Fruit fly (Drosophila melanogaster) whole organism, embryonic: ENCODE data around the gene ph-p.

ENCODE experiments used
- ATbp ChIP-seq: fragments of 200-800 bp; sonication (Bioruptor generic); optimal IDR thresholded peaks from 2 replicates; lab custom pipeline; 2017; ENCODE audit warnings: missing biosample characterization, mild to moderate bottlenecking, missing genetic modification characterization, missing genetic modification reagents
- Ada2b ChIP-seq: fragments of 200-800 bp; sonication (Bioruptor generic); IDR thresholded peaks from 2 replicates; pipeline ENCODE4 v1.3.6; 2022; ENCODE audit warnings: missing biosample characterization, missing genetic modification characterization
- CG12104 ChIP-seq: fragments of 200-800 bp; sonication (Bioruptor generic); optimal IDR thresholded peaks from 3 replicates; lab custom pipeline; 2016; ENCODE audit warnings: missing biosample characterization, missing genetic modification characterization
- CG12942 ChIP-seq: fragments of 200-800 bp; sonication (Bioruptor generic); optimal IDR thresholded peaks from 3 replicates; lab custom pipeline; 2016; ENCODE audit warnings: missing biosample characterization, missing genetic modification characterization
- CG1529 ChIP-seq: fragments of 200-800 bp; sonication (Bioruptor generic); optimal IDR thresholded peaks from 3 replicates; lab custom pipeline; 2018; ENCODE audit warnings: missing biosample characterization, missing genetic modification characterization
- CG1603 ChIP-seq: fragments of 200-800 bp; sonication (Bioruptor generic); optimal IDR thresholded peaks from 2 replicates; lab custom pipeline; 2019; ENCODE audit warnings: missing biosample characterization, mild to moderate bottlenecking, missing genetic modification characterization, moderate library complexity
- CG17359 ChIP-seq: fragments of 200-800 bp; sonication (Bioruptor generic); optimal IDR thresholded peaks from 3 replicates; lab custom pipeline; 2018; ENCODE audit warnings: missing biosample characterization, mild to moderate bottlenecking, missing genetic modification characterization, moderate library complexity
- CG32767 ChIP-seq: fragments of 200-800 bp; sonication (Bioruptor generic); IDR thresholded peaks from 2 replicates; pipeline ENCODE4 v1.3.6; 2022; ENCODE audit warnings: missing biosample characterization, missing genetic modification characterization
- CG6254 ChIP-seq: fragments of 200-800 bp; sonication (Bioruptor generic); optimal IDR thresholded peaks from 3 replicates; lab custom pipeline; 2017; ENCODE audit warnings: mild to moderate bottlenecking, missing biosample characterization, missing genetic modification reagents, missing genetic modification characterization
- CG7928 ChIP-seq: fragments of 200-800 bp; sonication (Bioruptor generic); optimal IDR thresholded peaks from 2 replicates; lab custom pipeline; 2017; ENCODE audit warnings: missing biosample characterization, mild to moderate bottlenecking, missing genetic modification characterization
- CG8944 ChIP-seq: fragments of 200-800 bp; sonication (Bioruptor generic); optimal IDR thresholded peaks from 3 replicates; lab custom pipeline; 2016; ENCODE audit warnings: missing biosample characterization, missing genetic modification characterization
- CkIIα-i1 ChIP-seq: fragments of 200-800 bp; sonication (Bioruptor generic); IDR thresholded peaks from 2 replicates; pipeline ENCODE4 v1.3.6; 2022; ENCODE audit warnings: missing biosample characterization, missing genetic modification characterization
- Drgx ChIP-seq: fragments of 200-800 bp; sonication (Bioruptor generic); IDR thresholded peaks from 2 replicates; pipeline ENCODE4 v1.3.6; 2022; ENCODE audit warnings: missing biosample characterization, missing genetic modification characterization
- ERR ChIP-seq: fragments of 200-800 bp; sonication (Bioruptor generic); optimal IDR thresholded peaks from 2 replicates; lab custom pipeline; 2016; ENCODE audit warnings: missing biosample characterization, missing genetic modification characterization
- Eip74EF ChIP-seq, 2 experiments: fragments of 200-800 bp in 1 of 2; fragments of >200 bp in 1 of 2; sonication (Bioruptor generic) in 1 of 2; optimal IDR thresholded peaks; 2 replicates each; lab custom pipeline; 2017 to 2019; ENCODE audit warnings: missing biosample characterization in 2 of 2, missing genetic modification characterization in 2 of 2, mild to moderate bottlenecking in 1 of 2, moderate library complexity in 1 of 2
- Gug ChIP-seq: fragments of 200-800 bp; sonication (Bioruptor generic); IDR thresholded peaks from 4 replicates; pipeline ENCODE4 v1.3.6; 2022; ENCODE audit warnings: missing biosample characterization, missing genetic modification characterization
- Hr51 ChIP-seq, 2 experiments: fragments of 200-800 bp; sonication (Bioruptor generic); optimal IDR thresholded peaks; 2 replicates in 1 of 2; 3 replicates in 1 of 2; lab custom pipeline; 2016 to 2018; ENCODE audit warnings: missing biosample characterization in 2 of 2, missing genetic modification characterization in 2 of 2, mild to moderate bottlenecking in 1 of 2, moderate library complexity in 1 of 2
- Hr78 ChIP-seq, 2 experiments: fragments of 200-800 bp in 1 of 2; fragments of >200 bp in 1 of 2; sonication (Bioruptor generic) in 1 of 2; optimal IDR thresholded peaks; 2 replicates each; lab custom pipeline; 2017 to 2019; ENCODE audit warnings: missing biosample characterization in 2 of 2, missing genetic modification characterization in 2 of 2, mild to moderate bottlenecking in 1 of 2, moderate library complexity in 1 of 2
- Hsf ChIP-seq: fragments of 200-800 bp; sonication (Bioruptor generic); optimal IDR thresholded peaks from 3 replicates; lab custom pipeline; 2016; ENCODE audit warnings: missing biosample characterization, missing genetic modification characterization
- MBD-R2 ChIP-seq: fragments of 200-800 bp; sonication (Bioruptor generic); IDR thresholded peaks from 2 replicates; pipeline ENCODE4 v1.3.6; 2022; ENCODE audit warnings: missing biosample characterization, missing genetic modification characterization
- Neu2 ChIP-seq: fragments of 200-800 bp; sonication (Bioruptor generic); optimal IDR thresholded peaks from 3 replicates; lab custom pipeline; 2016; ENCODE audit warnings: missing biosample characterization, missing genetic modification characterization, borderline replicate concordance
- NfI ChIP-seq: fragments of 200-800 bp; sonication (Bioruptor generic); optimal IDR thresholded peaks from 3 replicates; lab custom pipeline; 2018; ENCODE audit warnings: missing biosample characterization, mild to moderate bottlenecking, missing genetic modification characterization, moderate library complexity
- Oli ChIP-seq: fragments of 200-800 bp; sonication (Bioruptor generic); optimal IDR thresholded peaks from 2 replicates; lab custom pipeline; 2018; ENCODE audit warnings: missing biosample characterization, mild to moderate bottlenecking, missing genetic modification characterization, moderate library complexity
- Optix ChIP-seq: fragments of 200-800 bp; sonication (Bioruptor generic); IDR thresholded peaks from 3 replicates; pipeline ENCODE4 v1.3.6; 2022; ENCODE audit warnings: missing biosample characterization, missing genetic modification characterization
- ase ChIP-seq: fragments of 200-800 bp; sonication (Bioruptor generic); IDR thresholded peaks from 3 replicates; pipeline ENCODE4 v1.3.6; 2022; ENCODE audit warnings: missing biosample characterization, missing genetic modification characterization
- bcd ChIP-seq: fragments of 200-800 bp; sonication (Bioruptor generic); optimal IDR thresholded peaks from 2 replicates; lab custom pipeline; 2017; ENCODE audit warnings: missing biosample characterization, mild to moderate bottlenecking, missing genetic modification characterization
- cas ChIP-seq: fragments of 200-800 bp; sonication (Bioruptor generic); IDR thresholded peaks from 2 replicates; pipeline ENCODE4 v1.3.6; 2022; ENCODE audit warnings: missing biosample characterization, missing genetic modification characterization
- chn ChIP-seq: fragments of 200-800 bp; sonication (Bioruptor generic); optimal IDR thresholded peaks from 2 replicates; lab custom pipeline; 2016; ENCODE audit warnings: missing biosample characterization, missing genetic modification characterization
- dimm ChIP-seq: fragments of 200-800 bp; sonication (Bioruptor generic); IDR thresholded peaks from 2 replicates; pipeline ENCODE4 v1.3.6; 2022; ENCODE audit warnings: missing biosample characterization, missing genetic modification characterization
- dmrt11E ChIP-seq: fragments of 200-800 bp; sonication (Bioruptor generic); optimal IDR thresholded peaks from 3 replicates; lab custom pipeline; 2018; ENCODE audit warnings: missing biosample characterization, mild to moderate bottlenecking, missing genetic modification characterization, moderate library complexity
- dmrt99B ChIP-seq: fragments of 200-800 bp; sonication (Bioruptor generic); optimal IDR thresholded peaks from 2 replicates; lab custom pipeline; 2018; ENCODE audit warnings: missing biosample characterization, mild to moderate bottlenecking, missing genetic modification characterization, moderate library complexity
- ems ChIP-seq: fragments of 200-800 bp; sonication (Bioruptor generic); optimal IDR thresholded peaks from 3 replicates; lab custom pipeline; 2016; ENCODE audit warnings: missing biosample characterization, missing genetic modification characterization
- ewg ChIP-seq: fragments of 200-800 bp; sonication (Bioruptor generic); optimal IDR thresholded peaks from 3 replicates; lab custom pipeline; 2017; ENCODE audit warnings: mild to moderate bottlenecking, missing biosample characterization, missing genetic modification reagents, missing genetic modification characterization
- fd3F ChIP-seq: fragments of 200-800 bp; sonication (Bioruptor generic); optimal IDR thresholded peaks from 2 replicates; lab custom pipeline; 2018; ENCODE audit warnings: missing biosample characterization, mild to moderate bottlenecking, missing genetic modification characterization, moderate library complexity
- ftz-f1 ChIP-seq: fragments of 200-800 bp; sonication (Bioruptor generic); optimal IDR thresholded peaks from 2 replicates; lab custom pipeline; 2016; ENCODE audit warnings: missing biosample characterization, missing genetic modification characterization
- gem ChIP-seq: fragments of 200-800 bp; sonication (Bioruptor generic); optimal IDR thresholded peaks from 2 replicates; lab custom pipeline; 2019; ENCODE audit warnings: missing biosample characterization, mild to moderate bottlenecking, missing genetic modification characterization, moderate library complexity
- ken ChIP-seq: fragments of 200-800 bp; sonication (Bioruptor generic); IDR thresholded peaks from 3 replicates; pipeline ENCODE4 v1.3.6; 2022; ENCODE audit warnings: missing biosample characterization, missing genetic modification characterization
- pnt ChIP-seq: fragments of 200-800 bp; sonication (Bioruptor generic); optimal IDR thresholded peaks from 3 replicates; lab custom pipeline; 2016; ENCODE audit warnings: missing biosample characterization, missing genetic modification characterization
- prd ChIP-seq, 3 experiments: fragments of >200 bp in 2 of 3; fragments of 200-800 bp in 1 of 3; sonication (Bioruptor generic) in 1 of 3; optimal IDR thresholded peaks in 2 of 3; IDR thresholded peaks in 1 of 3; 2 replicates in 2 of 3; 3 replicates in 1 of 3; pipeline versions ENCODE4 v1.3.6 to Lab custom; 2017 to 2022; ENCODE audit warnings: missing biosample characterization in 1 of 3, missing genetic modification characterization in 1 of 3
- pros ChIP-seq: fragments of 200-800 bp; sonication (Bioruptor generic); optimal IDR thresholded peaks from 3 replicates; lab custom pipeline; 2019; ENCODE audit warnings: missing biosample characterization, mild to moderate bottlenecking, missing genetic modification characterization, moderate library complexity
- ranshi ChIP-seq: fragments of 200-800 bp; sonication (Bioruptor generic); IDR thresholded peaks from 2 replicates; pipeline ENCODE4 v1.3.6; 2022; ENCODE audit warnings: missing biosample characterization, missing genetic modification characterization
- sc ChIP-seq, 3 experiments: fragments of >200 bp in 2 of 3; fragments of 200-800 bp in 1 of 3; sonication (Bioruptor generic) in 1 of 3; optimal IDR thresholded peaks; 2 replicates in 2 of 3; 3 replicates in 1 of 3; lab custom pipeline; 2017; ENCODE audit warnings: mild to moderate bottlenecking in 1 of 3, missing biosample characterization in 1 of 3, missing genetic modification characterization in 1 of 3, missing genetic modification reagents in 1 of 3
- tgo ChIP-seq: fragments of 200-800 bp; sonication (Bioruptor generic); IDR thresholded peaks from 3 replicates; pipeline ENCODE4 v1.3.6; 2022; ENCODE audit warnings: missing biosample characterization, missing genetic modification characterization
- zfh1 ChIP-seq: fragments of 200-800 bp; sonication (Bioruptor generic); IDR thresholded peaks from 3 replicates; pipeline ENCODE4 v1.3.6; 2022; ENCODE audit warnings: missing biosample characterization, missing genetic modification characterization

ph-p gene

dm6 chrX:2166129-2166528 is 28.0 kb upstream of the ph-p start (continued):
- TF ChIP-seq tgo (GFP tag; lab: Robert Waterston, UW) (0 out of 3 replicates have a peak, but pooled peaks have one; percentile 26), CG1529 (GFP tag; lab: Kevin White, UChicago) (peak; percentile 17), ranshi (GFP tag; lab: Robert Waterston, UW) (peak; percentile 61; the same call in 1 of the 2 replicates), Hr51 (GFP tag; optimal IDR thresholded peaks at IDR 0.05; lab: Kevin White, UChicago) (peak in 1 of 2 experiments; percentile 36), Neu2 (GFP tag; lab: Kevin White, UChicago) (no peak), Optix (GFP tag; lab: Robert Waterston, UW) (peak; percentile 65; the same call in 2 of the 3 replicates), Gug (GFP tag; lab: Robert Waterston, UW) (peak; percentile 59; the same call in 3 of the 4 replicates), fd3F (no peak), ken (GFP tag; lab: Robert Waterston, UW) (peak; percentile 80), bcd (peak; percentile 53), Hsf (GFP tag; lab: Kevin White, UChicago) (peak; percentile 13), Eip74EF (GFP tag; optimal IDR thresholded peaks at IDR 0.05; lab: Kevin White, UChicago) (peak in 1 of 2 experiments; percentile 42), dimm (GFP tag; lab: Robert Waterston, UW) (peak; percentile 43; the same call in 1 of the 2 replicates), NfI (GFP tag; lab: Kevin White, UChicago) (peak; percentile 28), dmrt11E (tag; lab: Kevin White, UChicago) (no peak), pros (no peak), ATbp (peak; percentile 71), prd (optimal IDR thresholded peaks at IDR 0.05; lab: Kevin White, UChicago) (no peak), prd (GFP tag; IDR thresholded peaks at IDR 0.05; lab: Robert Waterston, UW) (peak; percentile 78; the same call in 2 of the 3 replicates), gem (tag; lab: Kevin White, UChicago) (peak; percentile 60), ftz-f1 (no peak), chn (GFP tag; lab: Kevin White, UChicago) (peak; percentile 38), zfh1 (GFP tag; lab: Robert Waterston, UW) (peak; percentile 56; the same call in 2 of the 3 replicates), CG1603 (peak; percentile 80), sc (optimal IDR thresholded peaks at IDR 0.05; lab: Kevin White, UChicago) (no peak), sc (GFP tag; optimal IDR thresholded peaks at IDR 0.05; lab: Kevin White, UChicago) (peak; percentile 21), pnt (GFP tag; lab: Kevin White, UChicago) (peak; percentile 35), CG6254 (GFP tag; lab: Kevin White, UChicago) (peak; percentile 35), CG12104 (no peak), Ada2b (peak; percentile 43), CkIIα-i1 (GFP tag; lab: Robert Waterston, UW) (no peak), CG32767 (GFP tag; lab: Robert Waterston, UW) (peak; percentile 12; the same call in 1 of the 2 replicates), CG8944 (GFP tag; lab: Kevin White, UChicago) (peak; percentile 50), Drgx (GFP tag; lab: Robert Waterston, UW) (peak; percentile 81), MBD-R2 (GFP tag; lab: Robert Waterston, UW) (no peak), ems (GFP tag; lab: Kevin White, UChicago) (no peak), Oli (tag; lab: Kevin White, UChicago) (peak; percentile 46), CG17359 (tag; lab: Kevin White, UChicago) (peak; percentile 71), Hr78 (GFP tag; optimal IDR thresholded peaks at IDR 0.05; lab: Kevin White, UChicago) (no peak), dmrt99B (tag; lab: Kevin White, UChicago) (peak; percentile 74), CG7928 (GFP tag; lab: Kevin White, UChicago) (no peak), CG12942 (GFP tag; lab: Kevin White, UChicago) (peak; percentile 9), ase (GFP tag; lab: Robert Waterston, UW) (peak; percentile 55; the same call in 1 of the 3 replicates), ERR (GFP tag; lab: Kevin White, UChicago) (no peak), cas (GFP tag; lab: Robert Waterston, UW) (no peak), ewg (peak; percentile 51)
